Worm (Caenorhabditis elegans) whole organism, L3 larva: ENCODE data around the gene warf-1.
A peak's percentile ranks its signal among the peaks of the same experiment; 100 is the strongest.

Experiments
- R02D3.7 ChIP-seq: fragments of 150-350 bp; optimal IDR thresholded peaks from 2 replicates; lab custom pipeline; 2014; ENCODE audit warnings: missing biosample characterization, missing genetic modification characterization
- ZK546.5 ChIP-seq: sonication (generic microtip); optimal IDR thresholded peaks from 2 replicates; lab custom pipeline; 2017; ENCODE audit warnings: missing biosample characterization, missing genetic modification characterization
- aly-2 ChIP-seq: fragments of 150-350 bp; optimal IDR thresholded peaks from 2 replicates; lab custom pipeline; 2014; ENCODE audit warnings: missing biosample characterization, missing genetic modification characterization
- ama-1 ChIP-seq: fragments of 150-350 bp; optimal IDR thresholded peaks from 2 replicates; lab custom pipeline; 2018
- ceh-16 ChIP-seq: sonication (generic microtip); optimal IDR thresholded peaks from 2 replicates; lab custom pipeline; 2017; ENCODE audit warnings: missing biosample characterization, missing genetic modification characterization
- ceh-28 ChIP-seq: fragments of 150-350 bp; optimal IDR thresholded peaks from 2 replicates; lab custom pipeline; 2014; ENCODE audit warnings: missing biosample characterization, missing genetic modification reagents, missing genetic modification characterization
- ceh-82 ChIP-seq: fragments of 150-350 bp; optimal IDR thresholded peaks from 2 replicates; lab custom pipeline; 2014; ENCODE audit warnings: missing biosample characterization, missing genetic modification characterization
- ceh-9 ChIP-seq: sonication (generic microtip); optimal IDR thresholded peaks from 2 replicates; lab custom pipeline; 2018; ENCODE audit warnings: missing biosample characterization, missing genetic modification characterization
- daf-12 ChIP-seq: fragments of 150-350 bp; optimal IDR thresholded peaks from 2 replicates; lab custom pipeline; 2014; ENCODE audit warnings: missing biosample characterization, missing genetic modification reagents, missing genetic modification characterization
- egl-27 ChIP-seq: sonication (generic microtip); optimal IDR thresholded peaks from 4 replicates; lab custom pipeline; 2017; ENCODE audit warnings: missing biosample characterization, missing genetic modification reagents, missing genetic modification characterization
- egl-5 ChIP-seq: fragments of 150-350 bp; optimal IDR thresholded peaks from 2 replicates; lab custom pipeline; 2017; ENCODE audit warnings: missing biosample characterization, missing genetic modification reagents, missing genetic modification characterization, inconsistent platforms
- elt-1 ChIP-seq: fragments of 150-350 bp; optimal IDR thresholded peaks from 2 replicates; lab custom pipeline; 2014; ENCODE audit warnings: missing biosample characterization, missing genetic modification characterization
- elt-2 ChIP-seq: sonication (generic microtip); optimal IDR thresholded peaks from 2 replicates; lab custom pipeline; 2016; ENCODE audit warnings: missing genetic modification reagents, mild to moderate bottlenecking, missing genetic modification characterization, missing compliant biosample characterization
- elt-3 ChIP-seq, 3 experiments: fragments of 150-350 bp in 1 of 3; sonication (generic microtip) in 2 of 3; optimal IDR thresholded peaks; 2 replicates in 2 of 3; 4 replicates in 1 of 3; lab custom pipeline; 2014 to 2017; ENCODE audit warnings: missing biosample characterization in 3 of 3, missing genetic modification characterization in 3 of 3
- eor-1 ChIP-seq, 2 experiments: fragments of 150-350 bp; optimal IDR thresholded peaks; 2 replicates each; lab custom pipeline; 2014 to 2018; ENCODE audit warnings: missing biosample characterization in 2 of 2, missing genetic modification characterization in 2 of 2
- fkh-10 ChIP-seq: sonication (generic microtip); optimal IDR thresholded peaks from 2 replicates; lab custom pipeline; 2017; ENCODE audit warnings: missing biosample characterization, missing genetic modification reagents, missing genetic modification characterization
- fkh-2 ChIP-seq: fragments of 150-350 bp; optimal IDR thresholded peaks from 2 replicates; lab custom pipeline; 2014; ENCODE audit warnings: missing biosample characterization, missing genetic modification reagents, missing genetic modification characterization
- fos-1 ChIP-seq: fragments of 150-350 bp; optimal IDR thresholded peaks from 2 replicates; lab custom pipeline; 2014; ENCODE audit warnings: missing biosample characterization, missing genetic modification characterization
- hmg-11 ChIP-seq: sonication (generic microtip); optimal IDR thresholded peaks from 2 replicates; lab custom pipeline; 2016; ENCODE audit warnings: missing genetic modification characterization, missing compliant biosample characterization
- jun-1 ChIP-seq: fragments of 150-350 bp; optimal IDR thresholded peaks from 2 replicates; lab custom pipeline; 2014; ENCODE audit warnings: missing biosample characterization, missing genetic modification reagents, missing genetic modification characterization
- lin-15B ChIP-seq: fragments of 150-350 bp; optimal IDR thresholded peaks from 2 replicates; lab custom pipeline; 2014; ENCODE audit warnings: missing biosample characterization, missing genetic modification characterization
- lin-39 ChIP-seq: fragments of 150-350 bp; optimal IDR thresholded peaks from 2 replicates; lab custom pipeline; 2018; ENCODE audit warnings: missing biosample characterization, missing genetic modification reagents, missing genetic modification characterization
- lsy-12 ChIP-seq: sonication (generic microtip); optimal IDR thresholded peaks from 2 replicates; lab custom pipeline; 2016; ENCODE audit warnings: mild to moderate bottlenecking, missing genetic modification characterization, missing compliant biosample characterization
- mdl-1 ChIP-seq: fragments of 150-350 bp; optimal IDR thresholded peaks from 2 replicates; lab custom pipeline; 2014; ENCODE audit warnings: missing biosample characterization, missing genetic modification characterization
- mml-1 ChIP-seq: fragments of 150-350 bp; sonication (generic microtip); optimal IDR thresholded peaks from 3 replicates; lab custom pipeline; 2014; ENCODE audit warnings: missing biosample characterization, missing genetic modification characterization
- nfya-1 ChIP-seq: sonication (generic microtip); optimal IDR thresholded peaks from 2 replicates; lab custom pipeline; 2017; ENCODE audit warnings: missing genetic modification characterization, mild to moderate bottlenecking, missing compliant biosample characterization, antibody characterized with exemption, moderate library complexity; ENCODE audit not compliant: insufficient read depth
- nhr-11 ChIP-seq: fragments of 150-350 bp; optimal IDR thresholded peaks from 2 replicates; lab custom pipeline; 2014; ENCODE audit warnings: missing biosample characterization, missing genetic modification characterization
- nhr-12 ChIP-seq: fragments of 150-350 bp; optimal IDR thresholded peaks from 2 replicates; lab custom pipeline; 2014; ENCODE audit warnings: missing biosample characterization, missing genetic modification characterization
- nhr-23 ChIP-seq: fragments of 150-350 bp; optimal IDR thresholded peaks from 2 replicates; lab custom pipeline; 2014; ENCODE audit warnings: missing biosample characterization, missing genetic modification reagents, missing genetic modification characterization
- nhr-237 ChIP-seq: fragments of 150-350 bp; optimal IDR thresholded peaks from 2 replicates; lab custom pipeline; 2014; ENCODE audit warnings: missing biosample characterization, missing genetic modification characterization
- nhr-25 ChIP-seq: sonication (generic microtip); optimal IDR thresholded peaks from 2 replicates; lab custom pipeline; 2017; ENCODE audit warnings: missing biosample characterization, missing genetic modification characterization
- nhr-28 ChIP-seq: fragments of 150-350 bp; optimal IDR thresholded peaks from 2 replicates; lab custom pipeline; 2014; ENCODE audit warnings: missing biosample characterization, missing genetic modification characterization
- nhr-43 ChIP-seq: sonication (generic microtip); optimal IDR thresholded peaks from 2 replicates; lab custom pipeline; 2016; ENCODE audit warnings: mild to moderate bottlenecking, missing genetic modification characterization, missing compliant biosample characterization; ENCODE audit not compliant: poor library complexity, severe bottlenecking
- nhr-67 ChIP-seq: fragments of 150-350 bp; optimal IDR thresholded peaks from 2 replicates; lab custom pipeline; 2014; ENCODE audit warnings: missing biosample characterization, missing genetic modification characterization
- nhr-76 ChIP-seq: fragments of 150-350 bp; sonication (generic microtip); optimal IDR thresholded peaks from 5 replicates; lab custom pipeline; 2014; ENCODE audit warnings: missing biosample characterization, missing genetic modification characterization
- nhr-77 ChIP-seq: fragments of 150-350 bp; optimal IDR thresholded peaks from 2 replicates; lab custom pipeline; 2014; ENCODE audit warnings: missing biosample characterization, missing genetic modification characterization
- pha-4 ChIP-seq: fragments of 150-350 bp; optimal IDR thresholded peaks from 2 replicates; lab custom pipeline; 2014; ENCODE audit warnings: missing biosample characterization, missing genetic modification reagents, missing genetic modification characterization
- pqm-1 ChIP-seq: fragments of 150-350 bp; optimal IDR thresholded peaks from 2 replicates; lab custom pipeline; 2017; ENCODE audit warnings: missing biosample characterization, missing genetic modification characterization, inconsistent platforms
- sea-2 ChIP-seq: fragments of 150-350 bp; sonication (generic microtip); optimal IDR thresholded peaks from 4 replicates; lab custom pipeline; 2014; ENCODE audit warnings: missing biosample characterization, missing genetic modification reagents, missing genetic modification characterization
- skn-1 ChIP-seq: fragments of 150-350 bp; optimal IDR thresholded peaks from 2 replicates; lab custom pipeline; 2014; ENCODE audit warnings: missing biosample characterization, missing genetic modification characterization
- snpc-4 ChIP-seq: fragments of 150-350 bp; optimal IDR thresholded peaks from 2 replicates; lab custom pipeline; 2014; ENCODE audit warnings: missing biosample characterization, missing genetic modification characterization
- tbx-2 ChIP-seq: sonication (generic microtip); optimal IDR thresholded peaks from 2 replicates; lab custom pipeline; 2016; ENCODE audit warnings: mild to moderate bottlenecking, missing genetic modification characterization, missing compliant biosample characterization
- unc-39 ChIP-seq: sonication (generic microtip); optimal IDR thresholded peaks from 4 replicates; lab custom pipeline; 2017; ENCODE audit warnings: missing biosample characterization, missing genetic modification characterization
- unc-62 ChIP-seq: fragments of 150-350 bp; sonication (generic microtip); optimal IDR thresholded peaks from 4 replicates; lab custom pipeline; 2014; ENCODE audit warnings: missing biosample characterization, missing genetic modification reagents, missing genetic modification characterization
- zag-1 ChIP-seq: fragments of 150-350 bp; optimal IDR thresholded peaks from 2 replicates; lab custom pipeline; 2014; ENCODE audit warnings: missing biosample characterization, missing genetic modification characterization
- ztf-11 ChIP-seq: fragments of 150-350 bp; optimal IDR thresholded peaks from 2 replicates; lab custom pipeline; 2014; ENCODE audit warnings: missing biosample characterization, missing genetic modification characterization
- ztf-4 ChIP-seq: fragments of 150-350 bp; optimal IDR thresholded peaks from 2 replicates; lab custom pipeline; 2014; ENCODE audit warnings: missing biosample characterization, missing genetic modification characterization

Gene warf-1

ce11 chrIV:7654212-7654778, 19.7 kb downstream of the warf-1 start, which contains the start of gene nrde-4:
Gene nrde-4, minus strand, starts transcription at chrIV:7654262.
- peak; percentile 84 for TF ChIP-seq nhr-25 (tag; lab: Kevin White, UChicago)
- TF ChIP-seq pqm-1 (tag; lab: Kevin White, UChicago), result peak; percentile 27
- TF ChIP-seq ceh-28 (tag; lab: Kevin White, UChicago), result no peak
- no peak for TF ChIP-seq zag-1 (tag; lab: Kevin White, UChicago)
- no peak for TF ChIP-seq aly-2 (tag; lab: Kevin White, UChicago)
- peak; percentile 85 for TF ChIP-seq pha-4 (tag; lab: Kevin White, UChicago)
- TF ChIP-seq fos-1, result no peak
- no peak for TF ChIP-seq nhr-11 (tag; lab: Kevin White, UChicago)
- TF ChIP-seq jun-1 (tag; lab: Kevin White, UChicago), result no peak
- no peak for TF ChIP-seq ztf-4 (tag; lab: Kevin White, UChicago)
- no peak for TF ChIP-seq ztf-11 (tag; lab: Kevin White, UChicago)
- TF ChIP-seq elt-1 (tag; lab: Kevin White, UChicago), result peak; percentile 30
- TF ChIP-seq egl-5 (tag; lab: Kevin White, UChicago), result no peak
- no peak for TF ChIP-seq ama-1
- TF ChIP-seq sea-2 (GFP tag; lab: Kevin White, UChicago), result no peak
- TF ChIP-seq daf-12 (tag; lab: Kevin White, UChicago), result no peak
- TF ChIP-seq unc-39 (tag; lab: Kevin White, UChicago), result no peak
- TF ChIP-seq elt-3 (tag; optimal IDR thresholded peaks at IDR 0.05; lab: Kevin White, UChicago), result peak in 1 of 3 experiments; percentile 25
- no peak for TF ChIP-seq fkh-2 (tag; lab: Kevin White, UChicago)
- no peak for TF ChIP-seq nhr-28 (tag; lab: Kevin White, UChicago)
- no peak for TF ChIP-seq mml-1 (tag; lab: Kevin White, UChicago)
- TF ChIP-seq lsy-12 (tag; lab: Kevin White, UChicago), result no peak
- TF ChIP-seq hmg-11 (tag; lab: Kevin White, UChicago), result peak; percentile 52
- peak; percentile 43 for TF ChIP-seq nhr-43 (tag; lab: Kevin White, UChicago)
- no peak for TF ChIP-seq nhr-76 (tag; lab: Kevin White, UChicago)
- peak; percentile 30 for TF ChIP-seq R02D3.7
- peak; percentile 78 for TF ChIP-seq nfya-1 (tag; lab: Kevin White, UChicago)
- TF ChIP-seq eor-1 (tag; optimal IDR thresholded peaks at IDR 0.05; lab: Kevin White, UChicago), result no peak
- no peak for TF ChIP-seq ceh-16 (tag; lab: Kevin White, UChicago)
- TF ChIP-seq egl-27 (tag; lab: Kevin White, UChicago), result no peak
- peak; percentile 85 for TF ChIP-seq lin-15B (tag; lab: Kevin White, UChicago)
- TF ChIP-seq nhr-67 (tag; lab: Kevin White, UChicago), result no peak
- TF ChIP-seq snpc-4, result peak; percentile 71
- no peak for TF ChIP-seq unc-62 (GFP tag; lab: Kevin White, UChicago)
- no peak for TF ChIP-seq nhr-77 (tag; lab: Kevin White, UChicago)
- peak; percentile 77 for TF ChIP-seq nhr-23 (tag; lab: Kevin White, UChicago)
- peak; percentile 46 for TF ChIP-seq elt-2 (tag; lab: Kevin White, UChicago)
- no peak for TF ChIP-seq nhr-237 (tag; lab: Kevin White, UChicago)
- TF ChIP-seq ceh-82 (tag; lab: Kevin White, UChicago), result no peak
- no peak for TF ChIP-seq ceh-9
- TF ChIP-seq tbx-2, result no peak
- TF ChIP-seq skn-1, result peak; percentile 21
- TF ChIP-seq fkh-10 (GFP tag; lab: Kevin White, UChicago), result no peak
- no peak for TF ChIP-seq ZK546.5 (tag; lab: Kevin White, UChicago)
- peak; percentile 69 for TF ChIP-seq lin-39 (tag; lab: Kevin White, UChicago)
- TF ChIP-seq nhr-12 (tag; lab: Kevin White, UChicago), result no peak
- TF ChIP-seq mdl-1 (tag; lab: Kevin White, UChicago), result no peak
